Fruit fly (Drosophila melanogaster): Measurements from ENCODE around the gene XNP.
A peak's percentile ranks its signal among the peaks of the same experiment; 100 is the strongest.

XNP gene

dm6 chr3R:25531905-25532387 lies 49.3 kb upstream of the XNP start (continued):
- no peak for TF ChIP-seq TFAM (GFP tag; optimal IDR thresholded peaks at IDR 0.05)
- TF ChIP-seq Six4 (GFP tag; optimal IDR thresholded peaks at IDR 0.05) = no peak
- no peak for TF ChIP-seq MBD-R2 (GFP tag; IDR thresholded peaks at IDR 0.05)
- peak; percentile 8 for TF ChIP-seq pb (GFP tag; optimal IDR thresholded peaks at IDR 0.05)
- peak; percentile 62 for TF ChIP-seq CG32532 (GFP tag; IDR thresholded peaks at IDR 0.05)
- peak; percentile 26 for TF ChIP-seq phol (tag; optimal IDR thresholded peaks at IDR 0.05)
- peak; percentile 11 for TF ChIP-seq CG4854 (GFP tag; optimal IDR thresholded peaks at IDR 0.05)
- TF ChIP-seq CG10366 (GFP tag; IDR thresholded peaks at IDR 0.05) = peak; percentile 56
- no peak for TF ChIP-seq Doc2 (GFP tag; IDR thresholded peaks at IDR 0.05)
- peak; percentile 20 for TF ChIP-seq corto (GFP tag; optimal IDR thresholded peaks at IDR 0.05)
- peak; percentile 46 for TF ChIP-seq CG18599 (GFP tag; optimal IDR thresholded peaks at IDR 0.05)
- no peak for TF ChIP-seq Dek (tag; optimal IDR thresholded peaks at IDR 0.05)
- TF ChIP-seq Trl (optimal IDR thresholded peaks at IDR 0.05) = no peak
- TF ChIP-seq Trl (GFP tag; optimal IDR thresholded peaks at IDR 0.05) = peak; percentile 22
- peak; percentile 27 for TF ChIP-seq nmo (GFP tag; optimal IDR thresholded peaks at IDR 0.05)
- peak; percentile 47 for TF ChIP-seq Asciz (GFP tag; optimal IDR thresholded peaks at IDR 0.05)
- TF ChIP-seq salm (tag; optimal IDR thresholded peaks at IDR 0.05) = no peak
- 0 out of 2 replicates have a peak, but pooled peaks have one; percentile 29 for TF ChIP-seq CG11085 (GFP tag; IDR thresholded peaks at IDR 0.05)
- TF ChIP-seq Sox100B (GFP tag; optimal IDR thresholded peaks at IDR 0.05) = no peak
- TF ChIP-seq mld (GFP tag; IDR thresholded peaks at IDR 0.05; ENCODE audit: partially characterized antibody) = no peak
- TF ChIP-seq CG4282 (GFP tag; optimal IDR thresholded peaks at IDR 0.05) = no peak
- TF ChIP-seq zfh1 (GFP tag; IDR thresholded peaks at IDR 0.05) = peak; percentile 63; the same call in 2 of the 3 replicates
- 0 out of 2 replicates have a peak, but pooled peaks have one; percentile 6 for TF ChIP-seq peb (GFP tag; IDR thresholded peaks at IDR 0.05)
- no peak for TF ChIP-seq CG12219 (GFP tag; optimal IDR thresholded peaks at IDR 0.05)
- peak; percentile 9 for TF ChIP-seq Fer3 (tag; optimal IDR thresholded peaks at IDR 0.05)
- peak; percentile 13 for TF ChIP-seq Ssrp (tag; optimal IDR thresholded peaks at IDR 0.05)
- peak; percentile 46; the same call in 1 of the 3 replicates for TF ChIP-seq ase (GFP tag; IDR thresholded peaks at IDR 0.05)
- peak; percentile 15 for TF ChIP-seq cwo (GFP tag; optimal IDR thresholded peaks at IDR 0.05)
- no peak for TF ChIP-seq HLH4C (GFP tag; IDR thresholded peaks at IDR 0.05; ENCODE audit: partially characterized antibody)
- TF ChIP-seq ham (GFP tag; IDR thresholded peaks at IDR 0.05) = no peak
- no peak for TF ChIP-seq CG12659 (GFP tag; optimal IDR thresholded peaks at IDR 0.05)
- no peak for TF ChIP-seq D (optimal IDR thresholded peaks at IDR 0.05)
- no peak for TF ChIP-seq D (GFP tag; optimal IDR thresholded peaks at IDR 0.05)
- TF ChIP-seq CG6791 (GFP tag; IDR thresholded peaks at IDR 0.05; ENCODE audit: partially characterized antibody) = no peak
- TF ChIP-seq Antp (GFP tag; optimal IDR thresholded peaks at IDR 0.05) = peak; percentile 47
- TF ChIP-seq z (GFP tag; IDR thresholded peaks at IDR 0.05) = no peak
- TF ChIP-seq sna (GFP tag; IDR thresholded peaks at IDR 0.05; ENCODE audit: partially characterized antibody) = no peak
- no peak for TF ChIP-seq pan (optimal IDR thresholded peaks at IDR 0.05)
- peak in 1 of 2 experiments; percentile 71 for TF ChIP-seq pan (GFP tag; optimal IDR thresholded peaks at IDR 0.05 in 1 of 2, IDR thresholded peaks at IDR 0.05 in 1 of 2)
- no peak for TF ChIP-seq kay (GFP tag; optimal IDR thresholded peaks at IDR 0.05)
- peak; percentile 27; the same call in 1 of the 2 replicates for TF ChIP-seq CG9932 (GFP tag; IDR thresholded peaks at IDR 0.05)
- TF ChIP-seq GATAe (GFP tag; conservative IDR thresholded peaks at IDR 0.05) = no peak
- no peak for TF ChIP-seq pita (GFP tag; optimal IDR thresholded peaks at IDR 0.05)
- peak; percentile 4 for TF ChIP-seq CG1603 (tag; optimal IDR thresholded peaks at IDR 0.05)
- peak; percentile 25 for TF ChIP-seq Oli (tag; optimal IDR thresholded peaks at IDR 0.05)
- no peak for TF ChIP-seq ftz-f1 (GFP tag; optimal IDR thresholded peaks at IDR 0.05)
- no peak for TF ChIP-seq NfI (GFP tag; optimal IDR thresholded peaks at IDR 0.05)
- 0 out of 3 replicates have a peak, but pooled peaks have one; percentile 30 for TF ChIP-seq H15 (GFP tag; IDR thresholded peaks at IDR 0.05)
- peak; percentile 45; the same call in 1 of the 2 replicates for TF ChIP-seq CG11696 (GFP tag; IDR thresholded peaks at IDR 0.05)
- no peak for TF ChIP-seq CG17361 (GFP tag; IDR thresholded peaks at IDR 0.05)
- peak; percentile 62 for TF ChIP-seq CG14441 (GFP tag; IDR thresholded peaks at IDR 0.05)

Data from whole organism, embryonic.